Worm (Caenorhabditis elegans): ENCODE measurements around the gene ZK180.7.

DNA sequence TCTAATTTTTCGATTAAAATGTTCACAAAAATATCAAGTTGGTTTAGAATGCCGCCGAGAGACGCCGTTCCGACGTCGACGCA is 43.2 kb upstream of the ZK180.7 start, which contains the start of gene chat-1:
- TF ChIP-seq him-1 (tag; optimal IDR thresholded peaks at IDR 0.05) = no peak
- TF ChIP-seq W03F9.2 (tag; optimal IDR thresholded peaks at IDR 0.05) = no peak
- no peak for TF ChIP-seq dao-5 (tag; optimal IDR thresholded peaks at IDR 0.05)
